Fruit fly (Drosophila melanogaster) whole organism, prepupa: ENCODE data around the gene Pstk.

Source experiments
- CG6276 ChIP-seq: fragments of 200-800 bp; sonication (Bioruptor generic); optimal IDR thresholded peaks from 2 replicates; lab custom pipeline; 2017; ENCODE audit warnings: missing biosample characterization, mild to moderate bottlenecking, missing genetic modification characterization
- CG8119 ChIP-seq: fragments of 200-800 bp; sonication (Bioruptor generic); IDR thresholded peaks from 3 replicates; pipeline ENCODE4 v1.3.6; 2022; ENCODE audit warnings: missing biosample characterization, missing genetic modification characterization

DNA sequence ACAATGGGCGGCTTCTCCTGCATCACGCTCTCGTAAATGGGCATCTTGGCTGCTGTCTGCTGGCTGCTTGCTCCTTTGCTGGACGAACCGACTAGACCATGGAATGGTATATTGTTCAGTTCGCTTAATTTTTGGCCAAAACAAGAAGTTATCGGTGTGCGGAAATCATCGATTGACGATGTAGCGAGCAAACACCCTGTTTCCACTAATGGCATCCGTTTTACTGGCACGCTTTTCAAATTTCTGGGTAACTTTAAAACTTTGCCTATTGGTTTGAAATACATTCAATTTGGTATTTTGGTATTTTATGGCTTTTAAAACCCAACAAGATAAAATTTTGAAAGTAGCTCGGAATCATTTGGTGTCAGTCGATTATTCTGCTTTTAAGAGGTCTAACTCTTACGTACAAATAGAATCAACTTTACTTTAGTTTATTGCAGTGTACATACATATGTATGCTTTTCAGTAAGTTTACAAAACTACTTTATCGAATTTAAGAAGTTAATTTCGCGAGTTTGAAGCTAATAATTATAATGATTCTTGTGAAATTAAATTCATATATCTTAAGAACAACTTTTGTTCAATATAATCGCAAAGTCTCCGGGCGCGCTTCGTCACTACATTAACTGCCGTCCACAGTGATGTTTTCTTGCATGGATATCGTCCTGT, 27.7 kb upstream of the Pstk start, which contains the start of gene Arp10:
- TF ChIP-seq CG6276 (GFP tag; lab: Kevin White, UChicago), result no peak
- no peak for TF ChIP-seq CG8119
